Fruit fly (Drosophila melanogaster): ENCODE data around the gene comm3.

dm6 chr3L:15677662-15678061 lies 30.1 kb upstream of the comm3 start:
- TF ChIP-seq CG8478 (optimal IDR thresholded peaks at IDR 0.05), result no peak
- TF ChIP-seq CTCF (optimal IDR thresholded peaks at IDR 0.05), result no peak
